Worm (Caenorhabditis elegans) whole organism, late embryonic: Measurements from ENCODE around the gene F45F2.9.
A peak's percentile ranks its signal among the peaks of the same experiment; 100 is the strongest.

Source experiments
- C08G9.2 ChIP-seq: sonication (generic microtip); optimal IDR thresholded peaks from 2 replicates; lab custom pipeline; 2016; ENCODE audit warnings: mild to moderate bottlenecking, missing genetic modification characterization, moderate library complexity, missing compliant biosample characterization
- C38D4.7 ChIP-seq: fragments of 200-800 bp; sonication (Bioruptor generic); optimal IDR thresholded peaks from 2 replicates; lab custom pipeline; 2018; ENCODE audit warnings: mild to moderate bottlenecking, missing genetic modification characterization, moderate library complexity, missing compliant biosample characterization
- K09A11.1 ChIP-seq: sonication (generic microtip); optimal IDR thresholded peaks from 2 replicates; lab custom pipeline; 2017; ENCODE audit warnings: antibody characterized with exemption, mild to moderate bottlenecking, missing genetic modification characterization, missing compliant biosample characterization; ENCODE audit not compliant: insufficient read depth
- T23F11.4 ChIP-seq: fragments of 200-800 bp; sonication (Bioruptor generic); optimal IDR thresholded peaks from 2 replicates; lab custom pipeline; 2018; ENCODE audit warnings: mild to moderate bottlenecking, missing genetic modification characterization, missing compliant biosample characterization
- Y22D7AL.16 ChIP-seq: sonication (generic microtip); optimal IDR thresholded peaks from 2 replicates; lab custom pipeline; 2016; ENCODE audit warnings: missing genetic modification characterization, missing compliant biosample characterization
- ahr-1 ChIP-seq: sonication (generic microtip); optimal IDR thresholded peaks from 2 replicates; lab custom pipeline; 2016; ENCODE audit warnings: missing genetic modification characterization, missing compliant biosample characterization
- ama-1 ChIP-seq: fragments of 150-350 bp; optimal IDR thresholded peaks from 2 replicates; lab custom pipeline; 2014
- ceh-14 ChIP-seq: sonication (generic microtip); optimal IDR thresholded peaks from 2 replicates; lab custom pipeline; 2016; ENCODE audit warnings: missing genotype, missing genetic modification characterization, missing compliant biosample characterization
- ceh-18 ChIP-seq: sonication (generic microtip); optimal IDR thresholded peaks from 2 replicates; lab custom pipeline; 2016; ENCODE audit warnings: missing genetic modification characterization, missing compliant biosample characterization
- ceh-19 ChIP-seq: fragments of 200-800 bp; sonication (Bioruptor generic); optimal IDR thresholded peaks from 2 replicates; lab custom pipeline; 2018; ENCODE audit warnings: mild to moderate bottlenecking, missing genetic modification characterization, missing compliant biosample characterization
- ceh-2 ChIP-seq: sonication (generic microtip); optimal IDR thresholded peaks from 2 replicates; lab custom pipeline; 2016; ENCODE audit warnings: missing genotype, missing genetic modification characterization, missing compliant biosample characterization
- ceh-24 ChIP-seq: sonication (generic microtip); optimal IDR thresholded peaks from 2 replicates; lab custom pipeline; 2016; ENCODE audit warnings: mild to moderate bottlenecking, missing genetic modification characterization, missing compliant biosample characterization
- ceh-30 ChIP-seq: fragments of 150-350 bp; optimal IDR thresholded peaks from 2 replicates; lab custom pipeline; 2014; ENCODE audit warnings: missing biosample characterization, missing genetic modification characterization
- ceh-31 ChIP-seq: sonication (generic microtip); optimal IDR thresholded peaks from 2 replicates; lab custom pipeline; 2016; ENCODE audit warnings: missing genetic modification characterization, missing compliant biosample characterization
- ceh-45 ChIP-seq: fragments of 200-800 bp; sonication (Bioruptor generic); IDR thresholded peaks from 2 replicates; pipeline ENCODE4 v1.3.6; 2022; ENCODE audit warnings: missing genetic modification reagents, missing genetic modification characterization, missing compliant biosample characterization
- ceh-6 ChIP-seq: fragments of 200-800 bp; sonication (Bioruptor generic); optimal IDR thresholded peaks from 2 replicates; lab custom pipeline; 2018; ENCODE audit warnings: mild to moderate bottlenecking, missing genetic modification characterization, missing compliant biosample characterization
- dmd-4 ChIP-seq: sonication (generic microtip); optimal IDR thresholded peaks from 2 replicates; lab custom pipeline; 2016; ENCODE audit warnings: borderline replicate concordance, missing genetic modification characterization, missing compliant biosample characterization
- dve-1 ChIP-seq: sonication (generic microtip); optimal IDR thresholded peaks from 2 replicates; lab custom pipeline; 2017; ENCODE audit warnings: antibody characterized with exemption, mild to moderate bottlenecking, missing genetic modification characterization, missing compliant biosample characterization
- elt-4 ChIP-seq: sonication (generic microtip); optimal IDR thresholded peaks from 2 replicates; lab custom pipeline; 2016; ENCODE audit warnings: missing genetic modification characterization, missing compliant biosample characterization
- eyg-1 ChIP-seq: sonication (generic microtip); optimal IDR thresholded peaks from 2 replicates; lab custom pipeline; 2016; ENCODE audit warnings: missing genotype, missing genetic modification characterization, missing compliant biosample characterization
- fax-1 ChIP-seq: sonication (generic microtip); optimal IDR thresholded peaks from 2 replicates; lab custom pipeline; 2016; ENCODE audit warnings: missing genotype, missing genetic modification characterization, missing compliant biosample characterization
- fkh-10 ChIP-seq: fragments of 150-350 bp; optimal IDR thresholded peaks from 2 replicates; lab custom pipeline; 2014; ENCODE audit warnings: missing biosample characterization, missing genetic modification reagents, missing genetic modification characterization
- fkh-6 ChIP-seq: sonication (generic microtip); optimal IDR thresholded peaks from 2 replicates; lab custom pipeline; 2016; ENCODE audit warnings: missing genetic modification characterization, missing compliant biosample characterization
- gmeb-2 ChIP-seq: sonication (generic microtip); optimal IDR thresholded peaks from 2 replicates; lab custom pipeline; 2016; ENCODE audit warnings: missing genetic modification characterization, inconsistent platforms, missing compliant biosample characterization
- hlh-13 ChIP-seq: fragments of 200-800 bp; sonication (Bioruptor generic); optimal IDR thresholded peaks from 2 replicates; lab custom pipeline; 2018; ENCODE audit warnings: mild to moderate bottlenecking, missing genetic modification characterization, missing compliant biosample characterization
- hlh-15 ChIP-seq: sonication (generic microtip); optimal IDR thresholded peaks from 2 replicates; lab custom pipeline; 2016; ENCODE audit warnings: missing genetic modification characterization, missing compliant biosample characterization
- hlh-8 ChIP-seq: sonication (generic microtip); optimal IDR thresholded peaks from 2 replicates; lab custom pipeline; 2016; ENCODE audit warnings: missing genotype, missing genetic modification characterization, missing compliant biosample characterization
- lim-6 ChIP-seq: sonication (generic microtip); optimal IDR thresholded peaks from 2 replicates; lab custom pipeline; 2016; ENCODE audit warnings: missing genetic modification characterization, missing compliant biosample characterization
- nfya-1 ChIP-seq: sonication (generic microtip); optimal IDR thresholded peaks from 2 replicates; lab custom pipeline; 2017; ENCODE audit warnings: missing genetic modification characterization, mild to moderate bottlenecking, missing compliant biosample characterization, antibody characterized with exemption, moderate library complexity
- nhr-11 ChIP-seq: fragments of 150-350 bp; optimal IDR thresholded peaks from 2 replicates; lab custom pipeline; 2014; ENCODE audit warnings: missing biosample characterization, missing genetic modification characterization
- nhr-232 ChIP-seq: sonication (generic microtip); optimal IDR thresholded peaks from 2 replicates; lab custom pipeline; 2016; ENCODE audit warnings: missing genetic modification characterization, missing compliant biosample characterization
- npax-4 ChIP-seq: sonication (generic microtip); optimal IDR thresholded peaks from 2 replicates; lab custom pipeline; 2016; ENCODE audit warnings: missing genetic modification characterization, missing compliant biosample characterization
- odd-2 ChIP-seq: sonication (generic microtip); optimal IDR thresholded peaks from 2 replicates; lab custom pipeline; 2017; ENCODE audit warnings: antibody characterized with exemption, mild to moderate bottlenecking, missing genetic modification characterization, missing compliant biosample characterization
- pha-4 ChIP-seq: fragments of 150-350 bp; optimal IDR thresholded peaks from 2 replicates; lab custom pipeline; 2018; ENCODE audit warnings: missing biosample characterization, missing genetic modification reagents, missing genetic modification characterization
- pqm-1 ChIP-seq: sonication (generic microtip); optimal IDR thresholded peaks from 2 replicates; lab custom pipeline; 2016; ENCODE audit warnings: missing genetic modification characterization, missing compliant biosample characterization
- pros-1 ChIP-seq: fragments of 150-350 bp; optimal IDR thresholded peaks from 2 replicates; lab custom pipeline; 2014; ENCODE audit warnings: missing biosample characterization, missing genetic modification reagents, missing genetic modification characterization
- ref-2 ChIP-seq: sonication (generic microtip); optimal IDR thresholded peaks from 2 replicates; lab custom pipeline; 2016; ENCODE audit warnings: missing genetic modification characterization, missing compliant biosample characterization
- rnt-1 ChIP-seq: sonication (generic microtip); optimal IDR thresholded peaks from 2 replicates; lab custom pipeline; 2016; ENCODE audit warnings: missing genetic modification characterization, missing compliant biosample characterization
- sdc-2 ChIP-seq: sonication (generic microtip); optimal IDR thresholded peaks from 2 replicates; lab custom pipeline; 2016; ENCODE audit warnings: missing genotype, missing genetic modification characterization, missing compliant biosample characterization
- sox-2 ChIP-seq: fragments of 200-800 bp; sonication (Bioruptor generic); IDR thresholded peaks from 2 replicates; pipeline ENCODE4 v1.3.6; 2022; ENCODE audit warnings: missing genetic modification reagents, missing genetic modification characterization, missing compliant biosample characterization
- syd-9 ChIP-seq: sonication (generic microtip); optimal IDR thresholded peaks from 2 replicates; lab custom pipeline; 2016; ENCODE audit warnings: mild to moderate bottlenecking, missing genetic modification characterization, moderate library complexity, missing compliant biosample characterization
- tbx-2 ChIP-seq: sonication (generic microtip); optimal IDR thresholded peaks from 2 replicates; lab custom pipeline; 2016; ENCODE audit warnings: missing genetic modification characterization, missing compliant biosample characterization
- tbx-7 ChIP-seq: sonication (generic microtip); optimal IDR thresholded peaks from 2 replicates; lab custom pipeline; 2016; ENCODE audit warnings: missing genotype, missing genetic modification characterization, missing compliant biosample characterization
- unc-3 ChIP-seq, 2 experiments: fragments of 200-800 bp in 1 of 2; sonication (Bioruptor generic) in 1 of 2; sonication (generic microtip) in 1 of 2; conservative IDR thresholded peaks in 1 of 2; optimal IDR thresholded peaks in 1 of 2; 2 replicates each; pipeline versions ENCODE4 v1.3.6 to Lab custom; 2016 to 2022; ENCODE audit warnings: missing compliant biosample characterization in 2 of 2, missing genetic modification characterization in 2 of 2, missing genetic modification reagents in 1 of 2
- unc-86 ChIP-seq: sonication (generic microtip); optimal IDR thresholded peaks from 2 replicates; lab custom pipeline; 2016; ENCODE audit warnings: missing genetic modification characterization, missing compliant biosample characterization
- zip-5 ChIP-seq: sonication (generic microtip); optimal IDR thresholded peaks from 2 replicates; lab custom pipeline; 2016; ENCODE audit warnings: missing genetic modification characterization, missing compliant biosample characterization

F45F2.9 gene

ce11 chrV:8500348-8500747 lies 12.9 kb downstream of the F45F2.9 start (continued):
- TF ChIP-seq elt-4 (tag; lab: Kevin White, UChicago) (peak; percentile 96), nhr-232 (tag; lab: Kevin White, UChicago) (peak; percentile 97), tbx-7 (peak; percentile 73), C38D4.7 (GFP tag; lab: Kevin White, UChicago) (peak; percentile 97), Y22D7AL.16 (tag; lab: Kevin White, UChicago) (peak; percentile 99), hlh-8 (tag; lab: Kevin White, UChicago) (peak; percentile 97), K09A11.1 (tag; lab: Kevin White, UChicago) (peak; percentile 95), dve-1 (tag; lab: Kevin White, UChicago) (peak; percentile 98), odd-2 (tag; lab: Kevin White, UChicago) (peak; percentile 83), unc-86 (tag; lab: Kevin White, UChicago) (peak; percentile 99), ceh-19 (GFP tag; lab: Kevin White, UChicago) (peak; percentile 99), pqm-1 (tag; lab: Kevin White, UChicago) (peak; percentile 100), pros-1 (tag; lab: Kevin White, UChicago) (peak; percentile 71), ceh-2 (tag; lab: Kevin White, UChicago) (peak; percentile 99), rnt-1 (tag; lab: Kevin White, UChicago) (peak; percentile 97), hlh-15 (tag; lab: Kevin White, UChicago) (peak; percentile 99), nfya-1 (tag; lab: Kevin White, UChicago) (peak; percentile 89), fkh-10 (peak; percentile 95), nhr-11 (tag; lab: Kevin White, UChicago) (peak; percentile 28), zip-5 (tag; lab: Kevin White, UChicago) (peak; percentile 92), ceh-6 (GFP tag; lab: Kevin White, UChicago) (peak; percentile 99), ceh-24 (tag; lab: Kevin White, UChicago) (peak; percentile 100), npax-4 (tag; lab: Kevin White, UChicago) (peak; percentile 98), ceh-31 (tag; lab: Kevin White, UChicago) (peak; percentile 97), lim-6 (peak; percentile 98), sox-2 (GFP tag; lab: Robert Waterston, UW) (peak; percentile 98), fkh-6 (tag; lab: Kevin White, UChicago) (peak; percentile 98), ahr-1 (tag; lab: Kevin White, UChicago) (peak; percentile 98), ceh-45 (GFP tag; lab: Robert Waterston, UW) (peak; percentile 99), ref-2 (peak; percentile 98), gmeb-2 (tag; lab: Kevin White, UChicago) (peak; percentile 100), sdc-2 (tag; lab: Kevin White, UChicago) (peak; percentile 93), fax-1 (tag; lab: Kevin White, UChicago) (peak; percentile 98), T23F11.4 (peak; percentile 99), ceh-14 (peak; percentile 99), dmd-4 (tag; lab: Kevin White, UChicago) (peak; percentile 99)

DNA sequence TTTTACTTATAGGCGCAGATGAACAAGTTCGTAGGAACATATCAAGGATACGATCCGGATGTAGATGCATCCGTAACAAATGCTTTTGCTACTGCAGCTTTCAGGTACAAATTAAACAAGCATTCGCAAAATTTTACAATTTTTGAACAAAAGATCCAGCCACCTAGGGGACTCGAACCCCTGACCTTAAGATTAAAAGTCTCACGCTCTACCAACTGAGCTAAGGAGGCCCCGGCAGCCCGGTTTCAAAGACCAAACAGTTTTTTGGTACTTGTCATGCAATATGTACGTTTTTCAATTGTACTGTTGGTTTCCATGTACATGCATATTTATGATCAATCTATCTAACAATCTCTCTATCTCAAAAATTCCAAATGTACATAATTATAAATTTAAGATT lies 13.9 kb downstream of the F45F2.9 start:
- TF ChIP-seq pha-4 (tag; lab: Kevin White, UChicago) (no peak), ceh-14 (no peak)

ce11 chrV:8495965-8496364 lies 17.3 kb downstream of the F45F2.9 start:
- TF ChIP-seq unc-3 (GFP tag; conservative IDR thresholded peaks at IDR 0.05; lab: Robert Waterston, UW) = no peak
- no peak for TF ChIP-seq unc-3 (tag; optimal IDR thresholded peaks at IDR 0.05; lab: Kevin White, UChicago)
- no peak for TF ChIP-seq hlh-8 (tag; lab: Kevin White, UChicago)
- TF ChIP-seq elt-4 (tag; lab: Kevin White, UChicago) = no peak
- no peak for TF ChIP-seq npax-4 (tag; lab: Kevin White, UChicago)
- TF ChIP-seq C08G9.2 = no peak
- TF ChIP-seq ama-1 (lab: Kevin White, UChicago) = no peak
- no peak for TF ChIP-seq tbx-2
- no peak for TF ChIP-seq nfya-1 (tag; lab: Kevin White, UChicago)
- no peak for TF ChIP-seq ceh-30 (tag; lab: Kevin White, UChicago)
- TF ChIP-seq eyg-1 (tag; lab: Kevin White, UChicago) = no peak
- no peak for TF ChIP-seq dve-1 (tag; lab: Kevin White, UChicago)
- TF ChIP-seq hlh-13 = no peak
- TF ChIP-seq syd-9 (tag; lab: Kevin White, UChicago) = no peak
- TF ChIP-seq fkh-10 = no peak
- TF ChIP-seq ceh-18 (tag; lab: Kevin White, UChicago) = no peak
